Worm (Caenorhabditis elegans) whole organism, L2 larva: ENCODE results near the gene lpr-6.

Experiments used
- C34F6.9 ChIP-seq: fragments of 150-350 bp; optimal IDR thresholded peaks from 2 replicates; lab custom pipeline; 2014; ENCODE audit warnings: missing biosample characterization, missing genetic modification characterization
- F13H6.1 ChIP-seq: sonication (generic microtip); optimal IDR thresholded peaks from 2 replicates; lab custom pipeline; 2016; ENCODE audit warnings: missing genetic modification characterization, missing compliant biosample characterization
- R02D3.7 ChIP-seq: fragments of 150-350 bp; optimal IDR thresholded peaks from 2 replicates; lab custom pipeline; 2014; ENCODE audit warnings: missing biosample characterization, missing genetic modification characterization
- Y55F3AM.14 ChIP-seq: fragments of 200-800 bp; sonication (Bioruptor generic); optimal IDR thresholded peaks from 2 replicates; lab custom pipeline; 2018; ENCODE audit warnings: mild to moderate bottlenecking, missing genetic modification characterization, missing compliant biosample characterization
- ZK546.5 ChIP-seq: sonication (generic microtip); optimal IDR thresholded peaks from 2 replicates; lab custom pipeline; 2017; ENCODE audit warnings: missing biosample characterization, missing genetic modification characterization
- alr-1 ChIP-seq: fragments of 150-350 bp; optimal IDR thresholded peaks from 2 replicates; lab custom pipeline; 2014; ENCODE audit warnings: missing biosample characterization, missing genetic modification characterization
- aly-2 ChIP-seq: fragments of 150-350 bp; optimal IDR thresholded peaks from 2 replicates; lab custom pipeline; 2014; ENCODE audit warnings: missing biosample characterization, missing genetic modification characterization
- ama-1 ChIP-seq: fragments of 150-350 bp; optimal IDR thresholded peaks from 2 replicates; lab custom pipeline; 2018; ENCODE audit warnings: inconsistent platforms
- blmp-1 ChIP-seq: sonication (generic microtip); optimal IDR thresholded peaks from 2 replicates; lab custom pipeline; 2017; ENCODE audit warnings: missing genetic modification characterization, mild to moderate bottlenecking, missing compliant biosample characterization, antibody characterized with exemption, moderate library complexity; ENCODE audit not compliant: insufficient read depth
- ceh-16 ChIP-seq: fragments of 150-350 bp; optimal IDR thresholded peaks from 2 replicates; lab custom pipeline; 2014; ENCODE audit warnings: missing biosample characterization, missing genetic modification characterization
- ceh-82 ChIP-seq: fragments of 150-350 bp; optimal IDR thresholded peaks from 2 replicates; lab custom pipeline; 2014; ENCODE audit warnings: missing biosample characterization, missing genetic modification characterization
- crh-2 ChIP-seq: sonication (generic microtip); optimal IDR thresholded peaks from 2 replicates; lab custom pipeline; 2017; ENCODE audit warnings: missing biosample characterization, missing genetic modification characterization
- dmd-4 ChIP-seq: sonication (generic microtip); optimal IDR thresholded peaks from 2 replicates; lab custom pipeline; 2017; ENCODE audit warnings: missing biosample characterization, missing genetic modification characterization
- egl-27 ChIP-seq: sonication (generic microtip); optimal IDR thresholded peaks from 3 replicates; lab custom pipeline; 2017; ENCODE audit warnings: missing biosample characterization, missing genetic modification reagents, missing genetic modification characterization
- elt-1 ChIP-seq: fragments of 150-350 bp; optimal IDR thresholded peaks from 2 replicates; lab custom pipeline; 2014; ENCODE audit warnings: missing biosample characterization, missing genetic modification characterization
- fos-1 ChIP-seq: fragments of 150-350 bp; optimal IDR thresholded peaks from 2 replicates; lab custom pipeline; 2014; ENCODE audit warnings: missing biosample characterization, missing genetic modification characterization
- gmeb-1 ChIP-seq: fragments of 150-350 bp; optimal IDR thresholded peaks from 2 replicates; lab custom pipeline; 2014; ENCODE audit warnings: missing biosample characterization, missing genetic modification characterization
- lin-11 ChIP-seq: fragments of 150-350 bp; sonication (generic microtip); optimal IDR thresholded peaks from 2 replicates; lab custom pipeline; 2014; ENCODE audit warnings: missing biosample characterization, missing genetic modification characterization, inconsistent platforms, mixed read lengths
- lin-39 ChIP-seq: fragments of 150-350 bp; optimal IDR thresholded peaks from 2 replicates; lab custom pipeline; 2014; ENCODE audit warnings: missing biosample characterization, missing genetic modification reagents, missing genetic modification characterization
- lsy-2 ChIP-seq, 2 experiments: fragments of 150-350 bp in 1 of 2; sonication (generic microtip) in 1 of 2; optimal IDR thresholded peaks; 2 replicates each; lab custom pipeline; 2014 to 2017; ENCODE audit warnings: missing biosample characterization in 2 of 2, missing genetic modification characterization in 2 of 2
- mdl-1 ChIP-seq, 2 experiments: fragments of 150-350 bp in 1 of 2; sonication (generic microtip) in 1 of 2; optimal IDR thresholded peaks; 2 replicates each; lab custom pipeline; 2017; ENCODE audit warnings: missing biosample characterization in 2 of 2, missing genetic modification characterization in 2 of 2
- nhr-10 ChIP-seq: sonication (generic microtip); optimal IDR thresholded peaks from 2 replicates; lab custom pipeline; 2017; ENCODE audit warnings: missing biosample characterization, missing genetic modification characterization
- nhr-12 ChIP-seq: fragments of 150-350 bp; optimal IDR thresholded peaks from 2 replicates; lab custom pipeline; 2014; ENCODE audit warnings: missing biosample characterization, missing genetic modification characterization
- nhr-129 ChIP-seq: fragments of 150-350 bp; optimal IDR thresholded peaks from 2 replicates; lab custom pipeline; 2014; ENCODE audit warnings: missing biosample characterization, missing genetic modification characterization
- nhr-21 ChIP-seq: fragments of 150-350 bp; optimal IDR thresholded peaks from 2 replicates; lab custom pipeline; 2014; ENCODE audit warnings: missing biosample characterization, missing genetic modification characterization
- nhr-237 ChIP-seq: fragments of 150-350 bp; optimal IDR thresholded peaks from 2 replicates; lab custom pipeline; 2014; ENCODE audit warnings: missing biosample characterization, missing genetic modification characterization
- nhr-25 ChIP-seq: fragments of 150-350 bp; sonication (generic microtip); optimal IDR thresholded peaks from 3 replicates; lab custom pipeline; 2014; ENCODE audit warnings: missing biosample characterization, missing genetic modification characterization
- nhr-6 ChIP-seq: fragments of 150-350 bp; optimal IDR thresholded peaks from 2 replicates; lab custom pipeline; 2014; ENCODE audit warnings: missing biosample characterization, missing genetic modification characterization
- nhr-77 ChIP-seq: fragments of 150-350 bp; optimal IDR thresholded peaks from 2 replicates; lab custom pipeline; 2014; ENCODE audit warnings: missing biosample characterization, missing genetic modification characterization
- peb-1 ChIP-seq: fragments of 150-350 bp; optimal IDR thresholded peaks from 2 replicates; lab custom pipeline; 2014; ENCODE audit warnings: missing biosample characterization, missing genetic modification characterization
- sem-4 ChIP-seq: fragments of 150-350 bp; optimal IDR thresholded peaks from 2 replicates; lab custom pipeline; 2014; ENCODE audit warnings: missing biosample characterization, missing genetic modification reagents, missing genetic modification characterization
- skn-1 ChIP-seq: sonication (generic microtip); optimal IDR thresholded peaks from 2 replicates; lab custom pipeline; 2017; ENCODE audit warnings: missing biosample characterization, missing genetic modification characterization
- sma-3 ChIP-seq: sonication (generic microtip); optimal IDR thresholded peaks from 2 replicates; lab custom pipeline; 2016; ENCODE audit warnings: missing genetic modification reagents, missing genetic modification characterization, missing compliant biosample characterization
- sma-9 ChIP-seq, 2 experiments: fragments of 150-350 bp in 1 of 2; sonication (generic microtip) in 1 of 2; optimal IDR thresholded peaks; 2 replicates each; lab custom pipeline; 2014 to 2016; ENCODE audit warnings: missing genetic modification characterization in 2 of 2, mild to moderate bottlenecking in 1 of 2, missing biosample characterization in 1 of 2, missing compliant biosample characterization in 1 of 2, missing genetic modification reagents in 1 of 2, moderate library complexity in 1 of 2
- unc-62 ChIP-seq: fragments of 150-350 bp; optimal IDR thresholded peaks from 2 replicates; lab custom pipeline; 2014; ENCODE audit warnings: missing biosample characterization, missing genetic modification reagents, missing genetic modification characterization
- zag-1 ChIP-seq: fragments of 150-350 bp; optimal IDR thresholded peaks from 2 replicates; lab custom pipeline; 2014; ENCODE audit warnings: missing biosample characterization, missing genetic modification characterization
- ztf-1 ChIP-seq: fragments of 200-800 bp; sonication (Bioruptor generic); conservative IDR thresholded peaks from 2 replicates; pipeline ENCODE4 v1.3.6; 2022; ENCODE audit warnings: missing genetic modification characterization, missing compliant biosample characterization
- ztf-11 ChIP-seq: sonication (generic microtip); optimal IDR thresholded peaks from 2 replicates; lab custom pipeline; 2017; ENCODE audit warnings: missing biosample characterization, missing genetic modification characterization
- ztf-4 ChIP-seq: fragments of 150-350 bp; optimal IDR thresholded peaks from 2 replicates; lab custom pipeline; 2014; ENCODE audit warnings: missing biosample characterization, missing genetic modification characterization

Gene lpr-6

ce11 chrX:11053615-11054014 lies 6.2 kb upstream of the lpr-6 start, which contains the start of gene C09F12.2:
Gene C09F12.2 (plus strand): TSS chrX:11053915.
- TF ChIP-seq dmd-4 (tag; lab: Kevin White, UChicago) (no peak), crh-2 (tag; lab: Kevin White, UChicago) (no peak)

DNA sequence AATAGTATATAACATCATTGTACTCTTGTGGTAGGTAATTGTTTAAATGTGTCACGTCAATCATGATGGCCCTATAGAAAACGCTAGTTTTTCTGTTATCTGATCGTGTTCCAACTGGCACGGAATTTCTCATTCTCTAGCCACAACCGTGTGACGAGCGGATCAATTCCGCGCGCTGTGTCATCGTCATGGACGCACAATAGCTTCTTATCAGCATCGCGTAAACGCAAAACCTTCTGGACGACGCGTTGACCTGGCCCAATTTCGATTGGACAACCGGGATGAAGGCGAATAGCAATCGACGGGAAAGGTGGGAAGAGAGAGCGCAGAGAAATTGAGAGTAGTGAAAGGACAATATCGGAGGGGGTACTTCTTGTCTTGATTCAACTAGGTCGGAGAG lies 2.8 kb upstream of the lpr-6 start, which contains the start of gene lpr-3:
lpr-3 (plus strand) TSS at position 374 of the 400 bp plus-strand sequence.
- TF ChIP-seq ZK546.5 (tag; lab: Kevin White, UChicago) (no peak), dmd-4 (tag; lab: Kevin White, UChicago) (no peak), egl-27 (tag; lab: Kevin White, UChicago) (peak; percentile 40), ceh-82 (tag; lab: Kevin White, UChicago) (no peak), nhr-77 (no peak), lin-11 (tag; lab: Kevin White, UChicago) (no peak), unc-62 (GFP tag; lab: Kevin White, UChicago) (no peak), alr-1 (tag; lab: Kevin White, UChicago) (no peak), ztf-1 (GFP tag; lab: Robert Waterston, UW) (no peak), ztf-11 (no peak), aly-2 (tag; lab: Kevin White, UChicago) (no peak), gmeb-1 (tag; lab: Kevin White, UChicago) (no peak), zag-1 (tag; lab: Kevin White, UChicago) (no peak), sma-3 (peak; percentile 48), fos-1 (tag; lab: Kevin White, UChicago) (peak; percentile 45), blmp-1 (peak; percentile 79), C34F6.9 (tag; lab: Kevin White, UChicago) (no peak), nhr-6 (tag; lab: Kevin White, UChicago) (no peak), lsy-2 (tag; optimal IDR thresholded peaks at IDR 0.05; lab: Kevin White, UChicago) (peak in 1 of 2 experiments; percentile 36), nhr-10 (tag; lab: Kevin White, UChicago) (no peak), elt-1 (peak; percentile 62), ztf-4 (tag; lab: Kevin White, UChicago) (no peak), nhr-21 (peak; percentile 82), R02D3.7 (tag; lab: Kevin White, UChicago) (no peak), nhr-237 (tag; lab: Kevin White, UChicago) (no peak), ama-1 (lab: Kevin White, UChicago) (no peak), ceh-16 (tag; lab: Kevin White, UChicago) (peak; percentile 52), nhr-25 (tag; lab: Kevin White, UChicago) (peak; percentile 28), sma-9 (GFP tag; optimal IDR thresholded peaks at IDR 0.05; lab: Kevin White, UChicago) (no peak), sma-9 (tag; optimal IDR thresholded peaks at IDR 0.05; lab: Kevin White, UChicago) (no peak)
- TF ChIP-seq, all 48 proteins: peak for 9

- TF ChIP-seq F13H6.1 (no peak), blmp-1 (peak; percentile 56), sem-4 (tag; lab: Kevin White, UChicago) (no peak), ZK546.5 (tag; lab: Kevin White, UChicago) (no peak), skn-1 (tag; lab: Kevin White, UChicago) (no peak), lsy-2 (tag; optimal IDR thresholded peaks at IDR 0.05; lab: Kevin White, UChicago) (no peak), elt-1 (no peak), ceh-16 (tag; lab: Kevin White, UChicago) (no peak), nhr-12 (no peak), Y55F3AM.14 (GFP tag; lab: Kevin White, UChicago) (no peak), nhr-21 (peak; percentile 43)
Measured at ce11 chrX:11060940-11061339, 1.1 kb downstream of the lpr-6 start.

DNA sequence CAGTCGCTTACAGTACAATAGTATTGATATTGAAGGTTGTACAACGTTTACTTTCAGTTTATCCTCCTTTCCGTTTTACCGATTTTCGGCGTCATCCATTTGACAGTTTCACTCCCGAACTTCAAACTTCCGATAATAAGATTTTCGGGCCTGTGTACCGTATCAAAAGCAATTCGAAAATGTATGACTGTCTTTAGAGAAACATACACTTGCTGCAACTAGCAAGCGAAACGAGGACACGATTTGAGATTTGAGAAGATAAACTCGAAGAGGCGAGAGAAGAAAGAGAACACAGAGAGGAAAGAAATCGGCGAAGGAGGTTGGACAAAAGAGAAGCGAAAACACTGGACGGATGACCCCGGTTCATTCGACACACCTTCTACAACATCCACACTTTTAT lies 2.1 kb downstream of the lpr-6 start, which contains the start of gene lpr-5:
lpr-5 (plus strand) TSS at position 220 of the 400 bp plus-strand sequence.
- TF ChIP-seq nhr-10 (tag; lab: Kevin White, UChicago), result no peak
- TF ChIP-seq mdl-1 (tag; optimal IDR thresholded peaks at IDR 0.05; lab: Kevin White, UChicago), result no peak
- no peak for TF ChIP-seq nhr-129 (tag; lab: Kevin White, UChicago)
- no peak for TF ChIP-seq nhr-6 (tag; lab: Kevin White, UChicago)
- TF ChIP-seq egl-27 (tag; lab: Kevin White, UChicago), result no peak
- TF ChIP-seq ztf-4 (tag; lab: Kevin White, UChicago), result no peak
- TF ChIP-seq C34F6.9 (tag; lab: Kevin White, UChicago), result no peak
- no peak for TF ChIP-seq sem-4 (tag; lab: Kevin White, UChicago)
- no peak for TF ChIP-seq nhr-237 (tag; lab: Kevin White, UChicago)
- no peak for TF ChIP-seq gmeb-1 (tag; lab: Kevin White, UChicago)
- no peak for TF ChIP-seq nhr-12
- TF ChIP-seq ZK546.5 (tag; lab: Kevin White, UChicago), result no peak
- no peak for TF ChIP-seq lin-39 (tag; lab: Kevin White, UChicago)
- no peak for TF ChIP-seq peb-1 (tag; lab: Kevin White, UChicago)
- no peak for TF ChIP-seq ztf-1 (GFP tag; lab: Robert Waterston, UW)
- TF ChIP-seq elt-1, result no peak
- TF ChIP-seq aly-2 (tag; lab: Kevin White, UChicago), result no peak
- peak; percentile 55 for TF ChIP-seq nhr-21
- no peak for TF ChIP-seq blmp-1
- peak; percentile 36 for TF ChIP-seq ceh-16 (tag; lab: Kevin White, UChicago)
- peak; percentile 9 for TF ChIP-seq fos-1 (tag; lab: Kevin White, UChicago)
- TF ChIP-seq, all 48 proteins: peak for 3
